Worm (Caenorhabditis elegans): ENCODE data around the gene frm-7.

Gene frm-7

ce11 chrV:12314413-12314812 is 12.1 kb downstream of the frm-7 start (continued):
- no peak for TF ChIP-seq let-607 (tag; optimal IDR thresholded peaks at IDR 0.05)
- TF ChIP-seq F37B4.10 (GFP tag; IDR thresholded peaks at IDR 0.05) = no peak
- no peak for TF ChIP-seq mxl-1 (tag; optimal IDR thresholded peaks at IDR 0.05)
- no peak for TF ChIP-seq F57A8.1 (GFP tag; optimal IDR thresholded peaks at IDR 0.05)
- no peak for TF ChIP-seq snpc-4 (GFP tag; optimal IDR thresholded peaks at IDR 0.05)
- TF ChIP-seq snpc-4 (tag; optimal IDR thresholded peaks at IDR 0.05) = no peak
- TF ChIP-seq snpc-1.3 (tag; optimal IDR thresholded peaks at IDR 0.05; ENCODE audit: insufficient read depth) = peak; percentile 32
- peak; percentile 67 for TF ChIP-seq hsf-1 (GFP tag; IDR thresholded peaks at IDR 0.05)
- no peak for TF ChIP-seq egl-18 (GFP tag; IDR thresholded peaks at IDR 0.05)
- TF ChIP-seq nfyb-1 (GFP tag; IDR thresholded peaks at IDR 0.05) = 0 out of 2 replicates have a peak, but pooled peaks have one; percentile 44
- TF ChIP-seq hlh-26 (GFP tag; conservative IDR thresholded peaks at IDR 0.05) = no peak
- no peak for TF ChIP-seq him-1 (tag; optimal IDR thresholded peaks at IDR 0.05)
- TF ChIP-seq madf-6 (GFP tag; IDR thresholded peaks at IDR 0.05) = 0 out of 2 replicates have a peak, but pooled peaks have one; percentile 7
- no peak for TF ChIP-seq die-1 (tag; optimal IDR thresholded peaks at IDR 0.05)

- TF ChIP-seq Y53F4B.3 (GFP tag; IDR thresholded peaks at IDR 0.05) (no peak), ceh-40 (GFP tag; IDR thresholded peaks at IDR 0.05) (no peak), lin-40 (tag; optimal IDR thresholded peaks at IDR 0.05) (no peak), attf-6 (GFP tag; IDR thresholded peaks at IDR 0.05) (no peak), egrh-3 (GFP tag; IDR thresholded peaks at IDR 0.05) (no peak), nhr-120 (GFP tag; IDR thresholded peaks at IDR 0.05) (no peak), nhr-27 (tag; optimal IDR thresholded peaks at IDR 0.05) (no peak), F33H1.4 (GFP tag; IDR thresholded peaks at IDR 0.05) (no peak), lir-1 (GFP tag; conservative IDR thresholded peaks at IDR 0.05) (no peak), ztf-22 (GFP tag; optimal IDR thresholded peaks at IDR 0.05) (no peak), die-1 (tag; optimal IDR thresholded peaks at IDR 0.05) (no peak), tlf-1 (GFP tag; optimal IDR thresholded peaks at IDR 0.05) (no peak), cebp-2 (GFP tag; IDR thresholded peaks at IDR 0.05) (no peak), cebp-1 (GFP tag; IDR thresholded peaks at IDR 0.05) (no peak), cebp-1 (tag; optimal IDR thresholded peaks at IDR 0.05) (no peak)
These were observed 13.8 kb downstream of the frm-7 start for ce11 chrV:12316076-12316475.

- TF ChIP-seq lin-35 (GFP tag; optimal IDR thresholded peaks at IDR 0.05) (no peak), egl-18 (GFP tag; IDR thresholded peaks at IDR 0.05) (no peak), bed-2 (GFP tag; IDR thresholded peaks at IDR 0.05) (no peak), ekl-4 (GFP tag; IDR thresholded peaks at IDR 0.05) (no peak)
These were observed 14.8 kb downstream of the frm-7 start, which contains the start of gene R04F11.3 for ce11 chrV:12317080-12317479. TSS of gene R04F11.3 (minus strand) at chrV:12317180.

DNA sequence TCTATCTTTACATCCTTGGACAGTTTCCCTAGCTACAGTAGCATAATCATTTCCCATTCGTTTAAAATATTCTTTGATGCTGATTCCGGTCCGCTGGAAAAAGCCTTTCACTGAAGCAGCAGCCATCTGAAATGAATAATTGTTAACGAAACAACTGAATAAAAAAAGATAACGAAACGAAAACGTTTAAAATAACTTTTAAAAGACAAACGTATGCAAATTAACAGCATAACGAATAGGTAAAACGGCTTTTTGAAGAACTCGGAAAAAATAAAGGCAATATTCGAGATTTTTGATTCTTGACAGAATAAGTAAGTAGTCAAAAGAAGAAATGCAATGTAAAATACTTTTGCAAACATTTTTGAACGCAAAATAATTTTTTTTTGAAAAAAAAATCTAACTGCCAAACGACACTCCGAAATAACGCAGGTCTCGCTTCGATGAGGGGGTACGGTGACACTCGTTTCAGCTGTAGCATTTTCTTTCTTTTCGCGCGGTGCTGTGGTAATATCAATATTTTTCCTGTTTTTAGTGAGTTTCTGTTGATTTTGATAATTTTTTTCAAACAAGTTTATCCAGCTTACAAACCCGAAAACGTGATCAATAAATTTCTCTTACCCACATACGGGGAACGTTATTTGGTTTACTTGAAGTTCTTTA is 15.7 kb downstream of the frm-7 start, which contains the start of the genes R04F11.5 and R04F11.2:
Gene R04F11.5 (minus strand): TSS at position 126 of the 660 bp plus-strand sequence.
Gene R04F11.2 (plus strand): TSS at position 488 of the 660 bp plus-strand sequence.
- TF ChIP-seq hrde-1 (tag; optimal IDR thresholded peaks at IDR 0.05; ENCODE audit: borderline replicate concordance) (no peak), lsl-1 (GFP tag; optimal IDR thresholded peaks at IDR 0.05) (peak; percentile 95), F23B12.7 (tag; optimal IDR thresholded peaks at IDR 0.05; ENCODE audit: insufficient read depth) (peak; percentile 66), zfh-2 (GFP tag; conservative IDR thresholded peaks at IDR 0.05) (no peak), snpc-1.3 (tag; optimal IDR thresholded peaks at IDR 0.05; ENCODE audit: insufficient read depth) (peak; percentile 83), ama-1 (optimal IDR thresholded peaks at IDR 0.05) (no peak), ama-1 (GFP tag; optimal IDR thresholded peaks at IDR 0.05) (no peak), efl-1 (GFP tag; optimal IDR thresholded peaks at IDR 0.05) (peak; percentile 82), tbp1 (GFP tag; optimal IDR thresholded peaks at IDR 0.05) (peak; percentile 60), ztf-18 (tag; optimal IDR thresholded peaks at IDR 0.05) (peak; percentile 83), lin-40 (tag; optimal IDR thresholded peaks at IDR 0.05) (peak; percentile 54), D2030.7 (GFP tag; IDR thresholded peaks at IDR 0.05) (peak; percentile 58), bed-1 (GFP tag; IDR thresholded peaks at IDR 0.05) (no peak), madf-8 (GFP tag; conservative IDR thresholded peaks at IDR 0.05) (peak; percentile 67), mes-4 (tag; optimal IDR thresholded peaks at IDR 0.05) (no peak), tlf-1 (GFP tag; optimal IDR thresholded peaks at IDR 0.05) (peak; percentile 40)
